Fruit fly (Drosophila melanogaster) whole organism, adult: ENCODE measurements around the gene Wnt5.

ENCODE experiments used
- CG12768 ChIP-seq: fragments of 200-800 bp; sonication (Bioruptor generic); optimal IDR thresholded peaks from 2 replicates; lab custom pipeline; 2017; ENCODE audit warnings: missing biosample characterization, missing genetic modification characterization, mild to moderate bottlenecking, moderate library complexity, missing genetic modification reagents
- CG33017 ChIP-seq: fragments of 200-800 bp; sonication (Bioruptor generic); optimal IDR thresholded peaks from 2 replicates; lab custom pipeline; 2018; ENCODE audit warnings: missing biosample characterization, mild to moderate bottlenecking, missing genetic modification characterization, moderate library complexity
- CG7045 ChIP-seq: fragments of 200-800 bp; sonication (Bioruptor generic); optimal IDR thresholded peaks from 2 replicates; lab custom pipeline; 2017; ENCODE audit warnings: missing biosample characterization, mild to moderate bottlenecking, missing genetic modification characterization
- cic ChIP-seq: fragments of 200-800 bp; sonication (Bioruptor generic); optimal IDR thresholded peaks from 2 replicates; lab custom pipeline; 2017; ENCODE audit warnings: missing biosample characterization, mild to moderate bottlenecking, missing genetic modification characterization, moderate library complexity
- kay ChIP-seq: fragments of 200-800 bp; sonication (Bioruptor generic); peaks from one replicate; lab custom pipeline; 2016; ENCODE audit warnings: missing biosample characterization, missing genetic modification characterization, borderline replicate concordance
- ovo ChIP-seq: fragments of 200-800 bp; sonication (Bioruptor generic); optimal IDR thresholded peaks from 2 replicates; lab custom pipeline; 2016; ENCODE audit warnings: missing biosample characterization, missing genetic modification characterization

DNA sequence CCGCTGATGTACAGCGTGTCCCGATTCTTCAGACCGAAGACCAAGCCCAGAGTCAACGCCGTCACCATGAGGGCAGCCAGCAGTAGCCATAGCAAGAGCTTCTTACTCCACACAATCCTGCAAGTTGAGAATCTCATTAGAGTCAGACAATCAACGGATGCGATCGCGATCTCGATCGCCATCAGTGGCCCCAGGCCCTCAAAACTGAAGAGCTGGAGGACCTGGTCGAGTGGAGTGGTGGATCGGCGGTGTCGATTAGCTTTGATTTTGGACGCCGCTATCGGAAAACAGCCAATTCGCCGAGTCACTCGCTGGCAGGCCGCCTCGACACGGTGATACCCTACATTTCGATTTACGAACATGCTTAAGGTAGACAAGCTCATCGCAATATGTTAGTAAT, 3.4 kb upstream of the Wnt5 start:
- no peak for TF ChIP-seq CG33017 (tag; lab: Kevin White, UChicago)
- TF ChIP-seq CG7045 (GFP tag; lab: Kevin White, UChicago) = no peak
- no peak for TF ChIP-seq kay (GFP tag; lab: Kevin White, UChicago)
- no peak for TF ChIP-seq ovo (GFP tag; lab: Kevin White, UChicago)
- no peak for TF ChIP-seq cic (GFP tag; lab: Kevin White, UChicago)
- no peak for TF ChIP-seq CG12768 (GFP tag; lab: Kevin White, UChicago)
